Worm (Caenorhabditis elegans) whole organism, L4 larva: Measurements from ENCODE around the gene npr-2.

Experiments
- ZK546.5 ChIP-seq, 2 experiments: sonication (generic microtip); optimal IDR thresholded peaks; 2 replicates each; lab custom pipeline; 2017; ENCODE audit warnings: missing biosample characterization in 2 of 2, missing genetic modification characterization in 2 of 2
- aha-1 ChIP-seq: fragments of 150-350 bp; peaks from one replicate; lab custom pipeline; 2014; ENCODE audit warnings: missing biosample characterization, missing genetic modification characterization
- ceh-82 ChIP-seq: sonication (generic microtip); optimal IDR thresholded peaks from 2 replicates; lab custom pipeline; 2017; ENCODE audit warnings: missing biosample characterization, missing genetic modification characterization
- dve-1 ChIP-seq: sonication (generic microtip); optimal IDR thresholded peaks from 2 replicates; lab custom pipeline; 2017; ENCODE audit warnings: antibody characterized with exemption, mild to moderate bottlenecking, missing genetic modification characterization, missing compliant biosample characterization; ENCODE audit not compliant: insufficient read depth
- mxl-2 ChIP-seq: fragments of 200-800 bp; sonication (Bioruptor generic); conservative IDR thresholded peaks from 2 replicates; pipeline ENCODE4 v1.3.6; 2022; ENCODE audit warnings: missing genetic modification reagents, missing genetic modification characterization, missing compliant biosample characterization
- nhr-76 ChIP-seq: fragments of 150-350 bp; optimal IDR thresholded peaks from 2 replicates; lab custom pipeline; 2014; ENCODE audit warnings: missing biosample characterization, missing genetic modification characterization
- skn-1 ChIP-seq: fragments of 150-350 bp; optimal IDR thresholded peaks from 2 replicates; lab custom pipeline; 2014; ENCODE audit warnings: missing biosample characterization, missing genetic modification characterization
- snpc-4 ChIP-seq: fragments of 150-350 bp; optimal IDR thresholded peaks from 2 replicates; lab custom pipeline; 2014; ENCODE audit warnings: missing biosample characterization, missing genetic modification characterization
- unc-130 ChIP-seq: sonication (generic microtip); optimal IDR thresholded peaks from 2 replicates; lab custom pipeline; 2016; ENCODE audit warnings: missing genetic modification reagents, missing genetic modification characterization, missing compliant biosample characterization
- unc-62 ChIP-seq, 3 experiments: fragments of 150-350 bp in 1 of 3; sonication (generic microtip); optimal IDR thresholded peaks in 2 of 3; peaks in 1 of 3; 1 replicate in 1 of 3; 2 replicates in 2 of 3; lab custom pipeline; 2014 to 2017; ENCODE audit warnings: missing biosample characterization in 3 of 3, missing genetic modification characterization in 3 of 3, missing genetic modification reagents in 3 of 3, missing genotype in 1 of 3

- TF ChIP-seq ZK546.5 (tag; optimal IDR thresholded peaks at IDR 0.05; lab: Kevin White, UChicago) (no peak), nhr-76 (tag; lab: Kevin White, UChicago) (no peak), skn-1 (no peak), unc-130 (GFP tag; lab: Kevin White, UChicago) (no peak), mxl-2 (GFP tag; lab: Robert Waterston, UW) (no peak), unc-62 (GFP tag; optimal IDR thresholded peaks at IDR 0.05 in 1 of 2; lab: Kevin White, UChicago) (peak in 1 of 2 experiments; percentile 44), unc-62 (tag; optimal IDR thresholded peaks at IDR 0.05; lab: Kevin White, UChicago) (no peak), ceh-82 (tag; lab: Kevin White, UChicago) (no peak), snpc-4 (no peak), aha-1 (tag; lab: Kevin White, UChicago) (no peak), dve-1 (tag; lab: Kevin White, UChicago) (no peak)
These were observed 33.2 kb upstream of the npr-2 start for ce11 chrIV:9613072-9613590.
